Worm (Caenorhabditis elegans) whole organism, late embryonic: ENCODE results near the gene F12A10.6.

Experiments
- C08G9.2 ChIP-seq: sonication (generic microtip); optimal IDR thresholded peaks from 2 replicates; lab custom pipeline; 2016; ENCODE audit warnings: mild to moderate bottlenecking, missing genetic modification characterization, moderate library complexity, missing compliant biosample characterization
- F13H6.1 ChIP-seq: sonication (generic microtip); optimal IDR thresholded peaks from 2 replicates; lab custom pipeline; 2016; ENCODE audit warnings: missing genetic modification characterization, missing compliant biosample characterization
- K02D7.2 ChIP-seq: sonication (generic microtip); optimal IDR thresholded peaks from 2 replicates; lab custom pipeline; 2017; ENCODE audit warnings: mild to moderate bottlenecking, missing genetic modification characterization, missing compliant biosample characterization
- K09A11.1 ChIP-seq: sonication (generic microtip); optimal IDR thresholded peaks from 2 replicates; lab custom pipeline; 2017; ENCODE audit warnings: antibody characterized with exemption, mild to moderate bottlenecking, missing genetic modification characterization, missing compliant biosample characterization; ENCODE audit not compliant: insufficient read depth
- T23F11.4 ChIP-seq: fragments of 200-800 bp; sonication (Bioruptor generic); optimal IDR thresholded peaks from 2 replicates; lab custom pipeline; 2018; ENCODE audit warnings: mild to moderate bottlenecking, missing genetic modification characterization, missing compliant biosample characterization
- Y22D7AL.16 ChIP-seq: sonication (generic microtip); optimal IDR thresholded peaks from 2 replicates; lab custom pipeline; 2016; ENCODE audit warnings: missing genetic modification characterization, missing compliant biosample characterization
- ahr-1 ChIP-seq: sonication (generic microtip); optimal IDR thresholded peaks from 2 replicates; lab custom pipeline; 2016; ENCODE audit warnings: missing genetic modification characterization, missing compliant biosample characterization
- ceh-18 ChIP-seq: sonication (generic microtip); optimal IDR thresholded peaks from 2 replicates; lab custom pipeline; 2016; ENCODE audit warnings: missing genetic modification characterization, missing compliant biosample characterization
- ceh-19 ChIP-seq: fragments of 200-800 bp; sonication (Bioruptor generic); optimal IDR thresholded peaks from 2 replicates; lab custom pipeline; 2018; ENCODE audit warnings: mild to moderate bottlenecking, missing genetic modification characterization, missing compliant biosample characterization
- ceh-2 ChIP-seq: sonication (generic microtip); optimal IDR thresholded peaks from 2 replicates; lab custom pipeline; 2016; ENCODE audit warnings: missing genotype, missing genetic modification characterization, missing compliant biosample characterization
- ceh-24 ChIP-seq: sonication (generic microtip); optimal IDR thresholded peaks from 2 replicates; lab custom pipeline; 2016; ENCODE audit warnings: mild to moderate bottlenecking, missing genetic modification characterization, missing compliant biosample characterization
- ceh-30 ChIP-seq: fragments of 150-350 bp; optimal IDR thresholded peaks from 2 replicates; lab custom pipeline; 2014; ENCODE audit warnings: missing biosample characterization, missing genetic modification characterization
- ceh-34 ChIP-seq: sonication (generic microtip); optimal IDR thresholded peaks from 2 replicates; lab custom pipeline; 2016; ENCODE audit warnings: mild to moderate bottlenecking, missing genetic modification characterization, missing compliant biosample characterization
- ceh-45 ChIP-seq: fragments of 200-800 bp; sonication (Bioruptor generic); IDR thresholded peaks from 2 replicates; pipeline ENCODE4 v1.3.6; 2022; ENCODE audit warnings: missing genetic modification reagents, missing genetic modification characterization, missing compliant biosample characterization
- ceh-48 ChIP-seq: sonication (generic microtip); optimal IDR thresholded peaks from 2 replicates; lab custom pipeline; 2016; ENCODE audit warnings: missing genetic modification characterization, inconsistent platforms, missing compliant biosample characterization
- ceh-6 ChIP-seq: fragments of 200-800 bp; sonication (Bioruptor generic); optimal IDR thresholded peaks from 2 replicates; lab custom pipeline; 2018; ENCODE audit warnings: mild to moderate bottlenecking, missing genetic modification characterization, missing compliant biosample characterization
- elt-2 ChIP-seq: sonication (generic microtip); optimal IDR thresholded peaks from 2 replicates; lab custom pipeline; 2016; ENCODE audit warnings: missing genetic modification reagents, missing genetic modification characterization, missing compliant biosample characterization
- elt-4 ChIP-seq: sonication (generic microtip); optimal IDR thresholded peaks from 2 replicates; lab custom pipeline; 2016; ENCODE audit warnings: missing genetic modification characterization, missing compliant biosample characterization
- ets-4 ChIP-seq: sonication (generic microtip); optimal IDR thresholded peaks from 2 replicates; lab custom pipeline; 2016; ENCODE audit warnings: missing genetic modification characterization, missing compliant biosample characterization
- fax-1 ChIP-seq: sonication (generic microtip); optimal IDR thresholded peaks from 2 replicates; lab custom pipeline; 2016; ENCODE audit warnings: missing genotype, missing genetic modification characterization, missing compliant biosample characterization
- hlh-13 ChIP-seq: fragments of 200-800 bp; sonication (Bioruptor generic); optimal IDR thresholded peaks from 2 replicates; lab custom pipeline; 2018; ENCODE audit warnings: mild to moderate bottlenecking, missing genetic modification characterization, missing compliant biosample characterization
- hlh-15 ChIP-seq: sonication (generic microtip); optimal IDR thresholded peaks from 2 replicates; lab custom pipeline; 2016; ENCODE audit warnings: missing genetic modification characterization, missing compliant biosample characterization
- hlh-8 ChIP-seq: sonication (generic microtip); optimal IDR thresholded peaks from 2 replicates; lab custom pipeline; 2016; ENCODE audit warnings: missing genotype, missing genetic modification characterization, missing compliant biosample characterization
- nfya-1 ChIP-seq: sonication (generic microtip); optimal IDR thresholded peaks from 2 replicates; lab custom pipeline; 2017; ENCODE audit warnings: missing genetic modification characterization, mild to moderate bottlenecking, missing compliant biosample characterization, antibody characterized with exemption, moderate library complexity
- nhr-11 ChIP-seq: fragments of 150-350 bp; optimal IDR thresholded peaks from 2 replicates; lab custom pipeline; 2014; ENCODE audit warnings: missing biosample characterization, missing genetic modification characterization
- odd-2 ChIP-seq: sonication (generic microtip); optimal IDR thresholded peaks from 2 replicates; lab custom pipeline; 2017; ENCODE audit warnings: antibody characterized with exemption, mild to moderate bottlenecking, missing genetic modification characterization, missing compliant biosample characterization
- pha-4 ChIP-seq: fragments of 150-350 bp; optimal IDR thresholded peaks from 2 replicates; lab custom pipeline; 2018; ENCODE audit warnings: missing biosample characterization, missing genetic modification reagents, missing genetic modification characterization
- ref-2 ChIP-seq: sonication (generic microtip); optimal IDR thresholded peaks from 2 replicates; lab custom pipeline; 2016; ENCODE audit warnings: missing genetic modification characterization, missing compliant biosample characterization
- unc-3 ChIP-seq, 2 experiments: fragments of 200-800 bp in 1 of 2; sonication (Bioruptor generic) in 1 of 2; sonication (generic microtip) in 1 of 2; conservative IDR thresholded peaks in 1 of 2; optimal IDR thresholded peaks in 1 of 2; 2 replicates each; pipeline versions ENCODE4 v1.3.6 to Lab custom; 2016 to 2022; ENCODE audit warnings: missing compliant biosample characterization in 2 of 2, missing genetic modification characterization in 2 of 2, missing genetic modification reagents in 1 of 2
- unc-42 ChIP-seq: sonication (generic microtip); optimal IDR thresholded peaks from 2 replicates; lab custom pipeline; 2016; ENCODE audit warnings: missing genotype, missing genetic modification characterization, missing compliant biosample characterization
- zip-5 ChIP-seq: sonication (generic microtip); optimal IDR thresholded peaks from 2 replicates; lab custom pipeline; 2016; ENCODE audit warnings: missing genetic modification characterization, missing compliant biosample characterization

The F12A10.6 gene

DNA sequence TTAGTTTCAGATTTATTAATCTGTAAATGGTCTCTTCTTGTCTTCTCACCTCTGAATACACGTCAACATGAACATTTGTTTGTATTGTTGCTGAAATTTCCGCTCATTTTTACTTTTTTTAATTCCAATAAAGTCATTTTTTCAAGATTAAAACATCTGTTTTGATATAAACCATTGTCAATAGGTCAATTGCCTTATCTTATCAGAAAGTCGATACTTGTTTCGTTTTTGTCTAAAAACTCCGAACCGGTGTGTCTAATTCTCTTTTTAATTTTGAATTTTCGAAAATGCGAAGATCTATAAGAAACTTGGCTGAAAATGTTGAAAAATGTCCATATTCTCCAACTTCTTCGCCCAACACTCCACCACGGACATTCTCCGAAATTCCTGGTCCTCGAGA lies 9.5 kb upstream of the F12A10.6 start, which contains the start of gene cyp-44A1:
Gene cyp-44A1, plus strand, starts transcription at position 285 of the 400 bp plus-strand sequence.
- peak; percentile 74 for TF ChIP-seq elt-2 (tag; lab: Kevin White, UChicago)
- TF ChIP-seq ceh-6 (GFP tag; lab: Kevin White, UChicago) = no peak
- TF ChIP-seq ref-2 (tag; lab: Kevin White, UChicago) = no peak
- no peak for TF ChIP-seq elt-4

DNA sequence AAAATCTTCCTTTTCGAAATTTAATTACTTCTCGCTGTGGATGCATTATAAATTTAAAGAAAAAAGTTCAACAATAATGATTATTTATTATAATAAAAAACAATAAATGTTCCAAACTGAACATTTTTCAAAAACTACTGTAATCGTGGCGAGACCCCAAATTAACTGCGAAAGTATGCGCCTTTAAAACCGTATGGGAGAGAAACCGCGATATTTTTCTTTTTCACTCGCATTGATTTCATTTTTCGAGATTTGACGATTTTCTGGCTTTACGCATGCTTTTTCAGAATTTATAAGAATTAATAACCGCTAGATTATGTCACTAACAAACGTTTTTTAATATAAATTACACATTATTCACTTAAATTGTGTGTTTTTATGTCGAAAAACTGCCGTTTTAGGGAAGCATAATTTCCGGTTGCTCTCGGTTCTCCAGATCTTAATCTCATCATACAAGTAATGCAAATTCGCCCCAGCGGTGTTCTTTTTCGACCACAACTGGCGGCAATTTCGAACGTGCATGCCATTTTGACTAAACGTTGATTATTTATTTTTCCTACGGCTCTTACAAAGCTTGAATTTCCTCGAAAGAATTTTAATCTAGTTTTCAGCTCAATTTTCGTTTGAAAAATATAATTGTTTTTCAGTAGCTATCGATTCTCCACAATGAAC lies 6.8 kb upstream of the F12A10.6 start, which contains the start of gene F12A10.8:
Gene F12A10.8, minus strand, starts transcription at position 79 of the 672 bp plus-strand sequence.
- TF ChIP-seq hlh-8 (tag; lab: Kevin White, UChicago) = no peak
- TF ChIP-seq hlh-13 (GFP tag; lab: Kevin White, UChicago) = no peak
- TF ChIP-seq unc-42 = peak; percentile 81

DNA sequence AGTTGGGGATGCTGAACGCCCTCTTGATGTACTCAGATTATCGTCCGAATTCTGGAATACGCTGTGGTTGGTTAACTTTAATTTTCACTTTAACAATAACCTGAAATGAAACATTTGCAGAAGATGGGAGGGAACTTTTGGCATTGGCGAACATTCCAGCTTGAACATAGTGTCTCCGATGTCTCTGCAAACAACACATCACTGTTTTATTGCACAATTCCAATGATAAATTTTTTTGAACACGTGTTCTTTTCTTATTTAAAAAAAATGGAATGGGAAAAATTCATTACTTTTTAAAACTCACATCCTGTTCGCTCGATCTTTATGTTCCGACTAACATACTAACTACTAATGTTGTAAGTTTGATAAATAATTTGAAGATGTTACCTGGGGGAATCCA lies 6.2 kb upstream of the F12A10.6 start, which contains the start of gene fzy-1:
Gene fzy-1, plus strand, starts transcription at position 301 of the 400 bp plus-strand sequence.
- TF ChIP-seq ceh-6 (GFP tag; lab: Kevin White, UChicago) (no peak), ceh-45 (GFP tag; lab: Robert Waterston, UW) (no peak), ceh-24 (tag; lab: Kevin White, UChicago) (no peak), ceh-18 (tag; lab: Kevin White, UChicago) (no peak), ceh-30 (tag; lab: Kevin White, UChicago) (no peak)

DNA sequence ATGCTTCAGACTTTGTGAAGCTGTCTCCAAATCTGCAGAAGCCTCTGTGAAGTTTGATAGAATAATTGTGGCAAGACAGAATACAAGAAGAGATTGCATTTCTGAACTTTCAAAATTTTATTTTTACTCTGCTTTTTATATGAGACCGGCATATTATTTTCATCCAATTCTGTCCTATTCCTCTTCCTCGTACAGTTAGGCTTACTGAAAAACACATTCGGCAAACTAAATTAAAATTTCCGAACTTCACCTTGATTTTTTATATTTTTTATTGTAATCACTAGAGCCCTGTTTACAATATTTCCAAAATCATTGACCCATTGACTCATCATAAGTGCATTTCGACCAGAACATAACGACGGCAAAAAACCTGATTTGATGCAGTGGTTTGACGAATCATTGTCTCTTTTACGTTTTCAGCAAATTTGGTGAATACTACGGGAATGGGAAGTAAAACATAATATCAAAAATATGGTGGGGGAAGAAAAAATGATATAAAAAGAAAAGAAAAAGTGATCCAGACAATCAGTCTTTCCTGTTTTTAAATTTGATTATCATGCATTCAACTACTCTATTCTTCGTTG lies 3.9 kb upstream of the F12A10.6 start, which contains the start of the genes suex-1 and F12A10.9:
Gene suex-1, minus strand, starts transcription at position 101 of the 584 bp plus-strand sequence.
Gene F12A10.9, plus strand, starts transcription at position 534 of the 584 bp plus-strand sequence.
- TF ChIP-seq Y22D7AL.16 (tag; lab: Kevin White, UChicago) = no peak
- TF ChIP-seq ceh-19 (GFP tag; lab: Kevin White, UChicago) = no peak
- no peak for TF ChIP-seq hlh-15 (tag; lab: Kevin White, UChicago)
- TF ChIP-seq zip-5 (tag; lab: Kevin White, UChicago) = no peak
- no peak for TF ChIP-seq ets-4 (tag; lab: Kevin White, UChicago)
- no peak for TF ChIP-seq nfya-1 (tag; lab: Kevin White, UChicago)
- TF ChIP-seq ceh-34 (tag; lab: Kevin White, UChicago) = no peak
- no peak for TF ChIP-seq unc-3 (GFP tag; conservative IDR thresholded peaks at IDR 0.05; lab: Robert Waterston, UW)
- TF ChIP-seq unc-3 (tag; optimal IDR thresholded peaks at IDR 0.05; lab: Kevin White, UChicago) = no peak
- TF ChIP-seq elt-2 (tag; lab: Kevin White, UChicago) = no peak
- TF ChIP-seq K09A11.1 (tag; lab: Kevin White, UChicago) = no peak
- TF ChIP-seq ceh-2 (tag; lab: Kevin White, UChicago) = no peak
- no peak for TF ChIP-seq ceh-48 (tag; lab: Kevin White, UChicago)
- no peak for TF ChIP-seq fax-1 (tag; lab: Kevin White, UChicago)
- no peak for TF ChIP-seq nhr-11 (tag; lab: Kevin White, UChicago)
- no peak for TF ChIP-seq ref-2 (tag; lab: Kevin White, UChicago)
- no peak for TF ChIP-seq ahr-1 (tag; lab: Kevin White, UChicago)
- TF ChIP-seq ceh-18 (tag; lab: Kevin White, UChicago) = no peak
- TF ChIP-seq T23F11.4 (GFP tag; lab: Kevin White, UChicago) = no peak

DNA sequence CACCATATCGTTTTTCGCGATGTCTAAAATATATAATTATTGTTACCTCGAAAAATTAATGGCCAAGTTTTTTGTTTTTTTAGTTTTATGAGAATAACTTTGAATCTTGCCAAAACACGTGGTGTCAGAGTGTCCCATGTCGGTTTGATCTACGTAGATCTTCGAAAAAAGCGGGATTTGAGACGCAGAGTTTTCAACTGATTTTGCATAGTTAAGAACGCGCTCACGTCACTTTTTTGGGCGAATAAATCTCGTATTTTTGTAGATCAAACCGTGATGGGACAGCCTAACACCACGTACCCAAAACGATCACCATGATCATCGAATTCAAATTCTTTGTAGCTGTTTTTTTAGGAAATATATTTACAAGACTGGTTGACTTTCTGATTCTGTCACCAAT lies 3.2 kb upstream of the F12A10.6 start:
- TF ChIP-seq odd-2 (tag; lab: Kevin White, UChicago) = no peak
- TF ChIP-seq pha-4 = no peak
- TF ChIP-seq zip-5 (tag; lab: Kevin White, UChicago) = no peak
- TF ChIP-seq K02D7.2 (tag; lab: Kevin White, UChicago) = no peak
- TF ChIP-seq nhr-11 (tag; lab: Kevin White, UChicago) = no peak
- no peak for TF ChIP-seq T23F11.4 (GFP tag; lab: Kevin White, UChicago)
- TF ChIP-seq C08G9.2 (tag; lab: Kevin White, UChicago) = no peak
- TF ChIP-seq F13H6.1 (tag; lab: Kevin White, UChicago) = no peak
- TF ChIP-seq, all 69 proteins: peak for 0
